Worm (Caenorhabditis elegans): Measurements from ENCODE around the gene C40A11.3.

Gene C40A11.3

ce11 chrII:2114488-2114887 is 26.4 kb upstream of the C40A11.3 start:
- TF ChIP-seq hmbx-1 (tag; optimal IDR thresholded peaks at IDR 0.05) (no peak), sea-1 (GFP tag; conservative IDR thresholded peaks at IDR 0.05) (no peak)

ce11 chrII:2116794-2117193 is 24.1 kb upstream of the C40A11.3 start, which contains the start of gene srh-195:
Gene srh-195, minus strand, starts transcription at chrII:2116894.
- TF ChIP-seq ama-1 (optimal IDR thresholded peaks at IDR 0.05) (no peak), flt-1 (GFP tag; IDR thresholded peaks at IDR 0.05) (no peak), hmbx-1 (tag; optimal IDR thresholded peaks at IDR 0.05) (no peak), pes-1 (GFP tag; IDR thresholded peaks at IDR 0.05) (no peak), B0310.2 (tag; optimal IDR thresholded peaks at IDR 0.05) (no peak), aly-1 (tag; optimal IDR thresholded peaks at IDR 0.05) (no peak), sea-1 (GFP tag; conservative IDR thresholded peaks at IDR 0.05) (no peak), ceh-13 (GFP tag; optimal IDR thresholded peaks at IDR 0.05) (no peak), scrt-1 (GFP tag; IDR thresholded peaks at IDR 0.05) (no peak)

ce11 chrII:2122091-2122490 is 18.8 kb upstream of the C40A11.3 start, which contains the start of gene math-37:
Gene math-37, minus strand, starts transcription at chrII:2122191.
- TF ChIP-seq B0310.2 (tag; optimal IDR thresholded peaks at IDR 0.05) (no peak), aly-1 (tag; optimal IDR thresholded peaks at IDR 0.05) (no peak), F13C5.2 (tag; optimal IDR thresholded peaks at IDR 0.05) (no peak), tra-4 (tag; optimal IDR thresholded peaks at IDR 0.05) (no peak), hmbx-1 (tag; optimal IDR thresholded peaks at IDR 0.05) (no peak), ets-7 (tag; optimal IDR thresholded peaks at IDR 0.05) (no peak), ama-1 (optimal IDR thresholded peaks at IDR 0.05) (no peak), flt-1 (GFP tag; IDR thresholded peaks at IDR 0.05) (no peak), tbx-37 (GFP tag; conservative IDR thresholded peaks at IDR 0.05) (no peak), ceh-36 (tag; optimal IDR thresholded peaks at IDR 0.05) (no peak)

ce11 chrII:2122762-2123161 is 18.2 kb upstream of the C40A11.3 start:
- TF ChIP-seq aly-1 (tag; optimal IDR thresholded peaks at IDR 0.05) (no peak), hmg-4 (GFP tag; optimal IDR thresholded peaks at IDR 0.05) (no peak), pes-1 (GFP tag; IDR thresholded peaks at IDR 0.05) (no peak), sea-1 (GFP tag; conservative IDR thresholded peaks at IDR 0.05) (no peak), ceh-36 (tag; optimal IDR thresholded peaks at IDR 0.05) (no peak), tbx-37 (GFP tag; conservative IDR thresholded peaks at IDR 0.05) (no peak), F13C5.2 (tag; optimal IDR thresholded peaks at IDR 0.05) (no peak), tra-4 (tag; optimal IDR thresholded peaks at IDR 0.05) (no peak), tbx-11 (GFP tag; IDR thresholded peaks at IDR 0.05) (no peak), ceh-13 (GFP tag; optimal IDR thresholded peaks at IDR 0.05) (no peak), scrt-1 (GFP tag; IDR thresholded peaks at IDR 0.05) (no peak), ets-7 (tag; optimal IDR thresholded peaks at IDR 0.05) (no peak)

- no peak for TF ChIP-seq B0310.2 (tag; optimal IDR thresholded peaks at IDR 0.05)
- no peak for TF ChIP-seq hmbx-1 (tag; optimal IDR thresholded peaks at IDR 0.05)
Measured at ce11 chrII:2130770-2131169, 10.1 kb upstream of the C40A11.3 start, which contains the start of gene sdz-28. Gene sdz-28, plus strand, starts transcription at chrII:2131070.

- no peak for TF ChIP-seq ceh-36 (tag; optimal IDR thresholded peaks at IDR 0.05)
- TF ChIP-seq hmg-4 (GFP tag; optimal IDR thresholded peaks at IDR 0.05), result no peak
Measured at ce11 chrII:2135604-2136003, 5.3 kb upstream of the C40A11.3 start, which contains the start of gene hpo-7. Gene hpo-7, minus strand, starts transcription at chrII:2135704.

ce11 chrII:2137235-2137634 is 3.7 kb upstream of the C40A11.3 start, which contains the start of gene C40A11.4:
Gene C40A11.4, plus strand, starts transcription at chrII:2137422.
- no peak for TF ChIP-seq pes-1 (GFP tag; IDR thresholded peaks at IDR 0.05)
- no peak for TF ChIP-seq scrt-1 (GFP tag; IDR thresholded peaks at IDR 0.05)
- TF ChIP-seq tbx-37 (GFP tag; conservative IDR thresholded peaks at IDR 0.05), result no peak
- no peak for TF ChIP-seq flt-1 (GFP tag; IDR thresholded peaks at IDR 0.05)
- no peak for TF ChIP-seq hnd-1 (tag; optimal IDR thresholded peaks at IDR 0.05)

ce11 chrII:2138901-2139300 is 2.0 kb upstream of the C40A11.3 start:
- TF ChIP-seq ama-1 (optimal IDR thresholded peaks at IDR 0.05), result no peak
- no peak for TF ChIP-seq hnd-1 (tag; optimal IDR thresholded peaks at IDR 0.05)
- TF ChIP-seq pes-1 (GFP tag; IDR thresholded peaks at IDR 0.05), result no peak
- TF ChIP-seq ets-7 (tag; optimal IDR thresholded peaks at IDR 0.05), result no peak

ce11 chrII:2145566-2145965 is 4.6 kb downstream of the C40A11.3 start, which contains the start of gene C40A11.6:
Gene C40A11.6, minus strand, starts transcription at chrII:2145666.
- TF ChIP-seq B0310.2 (tag; optimal IDR thresholded peaks at IDR 0.05) (no peak), tbx-37 (GFP tag; conservative IDR thresholded peaks at IDR 0.05) (no peak), sea-1 (GFP tag; conservative IDR thresholded peaks at IDR 0.05) (no peak), ceh-36 (tag; optimal IDR thresholded peaks at IDR 0.05) (no peak), F13C5.2 (tag; optimal IDR thresholded peaks at IDR 0.05) (no peak), flt-1 (GFP tag; IDR thresholded peaks at IDR 0.05) (no peak), aly-1 (tag; optimal IDR thresholded peaks at IDR 0.05) (no peak), hmbx-1 (tag; optimal IDR thresholded peaks at IDR 0.05) (no peak), ceh-13 (GFP tag; optimal IDR thresholded peaks at IDR 0.05) (no peak), tra-4 (tag; optimal IDR thresholded peaks at IDR 0.05) (no peak), pes-1 (GFP tag; IDR thresholded peaks at IDR 0.05) (no peak), ets-7 (tag; optimal IDR thresholded peaks at IDR 0.05) (no peak), hnd-1 (tag; optimal IDR thresholded peaks at IDR 0.05) (no peak), hmg-4 (GFP tag; optimal IDR thresholded peaks at IDR 0.05) (no peak), ama-1 (optimal IDR thresholded peaks at IDR 0.05) (no peak), tbx-11 (GFP tag; IDR thresholded peaks at IDR 0.05) (no peak), scrt-1 (GFP tag; IDR thresholded peaks at IDR 0.05) (no peak)
